Fruit fly (Drosophila melanogaster): ENCODE measurements around the gene Ogg1.
A peak's percentile ranks its signal among the peaks of the same experiment; 100 is the strongest.

Gene Ogg1

DNA sequence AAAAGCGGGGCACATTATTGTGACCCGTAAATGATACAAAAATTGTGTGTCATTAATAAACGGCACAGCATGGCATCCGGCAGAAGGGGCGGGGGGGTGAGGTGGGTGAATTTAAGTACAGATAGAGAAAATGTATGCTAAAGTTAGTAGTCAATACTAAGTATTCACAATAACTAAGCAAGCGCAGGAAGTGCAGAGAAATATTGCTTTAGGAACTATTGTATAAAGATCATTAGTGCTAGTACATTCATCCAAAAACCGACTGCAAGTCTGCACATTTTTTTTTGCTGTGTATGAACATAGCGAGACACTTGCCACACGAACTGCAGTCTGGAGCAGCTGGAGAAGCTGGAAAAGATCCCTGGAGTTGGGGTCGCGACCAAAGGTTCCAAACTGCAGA is 20.7 kb upstream of the Ogg1 start (continued):
- no peak for TF ChIP-seq btn (GFP tag; optimal IDR thresholded peaks at IDR 0.05)
- TF ChIP-seq Sry-β (GFP tag; optimal IDR thresholded peaks at IDR 0.05): no peak
- TF ChIP-seq NC2β (GFP tag; optimal IDR thresholded peaks at IDR 0.05): no peak
- peak; percentile 20 for TF ChIP-seq fd96Cb (tag; optimal IDR thresholded peaks at IDR 0.05)
- no peak for TF ChIP-seq tup (GFP tag; optimal IDR thresholded peaks at IDR 0.05)
- TF ChIP-seq Atf3 (GFP tag; optimal IDR thresholded peaks at IDR 0.05): no peak
- TF ChIP-seq CG6765 (GFP tag; optimal IDR thresholded peaks at IDR 0.05): no peak
- peak; percentile 31 for TF ChIP-seq phol (tag; optimal IDR thresholded peaks at IDR 0.05)
- TF ChIP-seq sc (optimal IDR thresholded peaks at IDR 0.05): no peak
- no peak for TF ChIP-seq sc (GFP tag; optimal IDR thresholded peaks at IDR 0.05)
- TF ChIP-seq CG42726 (GFP tag; IDR thresholded peaks at IDR 0.05; ENCODE audit: partially characterized antibody): no peak
- no peak for TF ChIP-seq ato (GFP tag; IDR thresholded peaks at IDR 0.05; ENCODE audit: partially characterized antibody)
- no peak for TF ChIP-seq CG12659 (GFP tag; optimal IDR thresholded peaks at IDR 0.05)
- TF ChIP-seq Hand (GFP tag; optimal IDR thresholded peaks at IDR 0.05): no peak
- TF ChIP-seq CG32532 (GFP tag; IDR thresholded peaks at IDR 0.05): no peak
- peak; percentile 27 for TF ChIP-seq CG18262 (tag; optimal IDR thresholded peaks at IDR 0.05)
- TF ChIP-seq Mad (GFP tag; optimal IDR thresholded peaks at IDR 0.05): no peak
- no peak for TF ChIP-seq pho (GFP tag; optimal IDR thresholded peaks at IDR 0.05)
- TF ChIP-seq run (tag; optimal IDR thresholded peaks at IDR 0.05): no peak
- no peak for TF ChIP-seq CoRest (tag; optimal IDR thresholded peaks at IDR 0.05)
- TF ChIP-seq cg (GFP tag; optimal IDR thresholded peaks at IDR 0.05): no peak
- no peak for TF ChIP-seq repo (GFP tag; optimal IDR thresholded peaks at IDR 0.05)
- no peak for TF ChIP-seq inv (GFP tag; IDR thresholded peaks at IDR 0.05; ENCODE audit: partially characterized antibody)
- TF ChIP-seq Awh (GFP tag; IDR thresholded peaks at IDR 0.05): 0 out of 2 replicates have a peak, but pooled peaks have one; percentile 30
- TF ChIP-seq ase (GFP tag; IDR thresholded peaks at IDR 0.05): no peak
- no peak for TF ChIP-seq sd (tag; optimal IDR thresholded peaks at IDR 0.05)
- no peak for TF ChIP-seq CG12104 (GFP tag; optimal IDR thresholded peaks at IDR 0.05)
- no peak for TF ChIP-seq CG10366 (GFP tag; IDR thresholded peaks at IDR 0.05)
- TF ChIP-seq jigr1 (GFP tag; IDR thresholded peaks at IDR 0.05): no peak
- TF ChIP-seq CG31441 (GFP tag; IDR thresholded peaks at IDR 0.05): 0 out of 2 replicates have a peak, but pooled peaks have one; percentile 16
- TF ChIP-seq CG17802 (tag; optimal IDR thresholded peaks at IDR 0.05): no peak
- no peak for TF ChIP-seq NC2α (GFP tag; optimal IDR thresholded peaks at IDR 0.05)
- TF ChIP-seq usp (GFP tag; optimal IDR thresholded peaks at IDR 0.05): no peak
- no peak for TF ChIP-seq ac (GFP tag; optimal IDR thresholded peaks at IDR 0.05)
- no peak for TF ChIP-seq Dad (GFP tag; optimal IDR thresholded peaks at IDR 0.05)
- TF ChIP-seq sens (GFP tag): peak; percentile 58
- no peak for TF ChIP-seq CG5245 (GFP tag; optimal IDR thresholded peaks at IDR 0.05)
- TF ChIP-seq fu2 (GFP tag; optimal IDR thresholded peaks at IDR 0.05): no peak
- TF ChIP-seq zen2 (GFP tag; IDR thresholded peaks at IDR 0.05; ENCODE audit: partially characterized antibody): no peak
- TF ChIP-seq CG7556 (GFP tag; optimal IDR thresholded peaks at IDR 0.05): no peak
- TF ChIP-seq dan (GFP tag; IDR thresholded peaks at IDR 0.05): no peak
- peak; percentile 1 for TF ChIP-seq CG9727 (GFP tag; optimal IDR thresholded peaks at IDR 0.05)
- no peak for TF ChIP-seq CG34376 (GFP tag; optimal IDR thresholded peaks at IDR 0.05)
- 0 out of 3 replicates have a peak, but pooled peaks have one; percentile 27 for TF ChIP-seq CG17361 (GFP tag; IDR thresholded peaks at IDR 0.05)
- TF ChIP-seq tgo (GFP tag; IDR thresholded peaks at IDR 0.05): peak; percentile 14; the same call in 1 of the 3 replicates
- no peak for TF ChIP-seq pum (GFP tag; optimal IDR thresholded peaks at IDR 0.05)
- TF ChIP-seq CG8359 (GFP tag; optimal IDR thresholded peaks at IDR 0.05; ENCODE audit: borderline replicate concordance): no peak
- TF ChIP-seq peb (GFP tag; IDR thresholded peaks at IDR 0.05): no peak
- no peak for TF ChIP-seq CG14667 (GFP tag; IDR thresholded peaks at IDR 0.05)
- no peak for TF ChIP-seq tin (GFP tag; optimal IDR thresholded peaks at IDR 0.05)
- TF ChIP-seq CG5180 (GFP tag; optimal IDR thresholded peaks at IDR 0.05): no peak
- no peak for TF ChIP-seq CG13894 (tag; optimal IDR thresholded peaks at IDR 0.05)
